Fruit fly (Drosophila melanogaster) whole organism, prepupa: ENCODE data around the gene Rhau.

Experiments
- CG11294 ChIP-seq: fragments of 200-800 bp; sonication (Bioruptor generic); IDR thresholded peaks from 2 replicates; pipeline ENCODE4 v1.3.6; 2022; ENCODE audit warnings: missing biosample characterization, missing genetic modification characterization
- CG11762 ChIP-seq: fragments of 200-800 bp; sonication (Bioruptor generic); optimal IDR thresholded peaks from 3 replicates; lab custom pipeline; 2016; ENCODE audit warnings: missing biosample characterization, missing genetic modification characterization; ENCODE audit not compliant: insufficient read depth
- CG1621 ChIP-seq: fragments of 200-800 bp; sonication (Bioruptor generic); optimal IDR thresholded peaks from 3 replicates; lab custom pipeline; 2018; ENCODE audit warnings: missing biosample characterization, mild to moderate bottlenecking, missing genetic modification characterization
- CG31627 ChIP-seq: fragments of 200-800 bp; sonication (Bioruptor generic); optimal IDR thresholded peaks from 3 replicates; lab custom pipeline; 2016; ENCODE audit warnings: missing biosample characterization, missing genetic modification characterization
- CG3919 ChIP-seq: fragments of 200-800 bp; sonication (Bioruptor generic); optimal IDR thresholded peaks from 3 replicates; lab custom pipeline; 2016; ENCODE audit warnings: missing biosample characterization, missing genetic modification characterization
- CG6854 ChIP-seq: fragments of 200-800 bp; sonication (Bioruptor generic); optimal IDR thresholded peaks from 2 replicates; lab custom pipeline; 2017; ENCODE audit warnings: missing biosample characterization, mild to moderate bottlenecking, missing genetic modification characterization
- CG8632 ChIP-seq: fragments of 200-800 bp; sonication (Bioruptor generic); optimal IDR thresholded peaks from 3 replicates; lab custom pipeline; 2016; ENCODE audit warnings: missing biosample characterization, missing genetic modification characterization
- Hr38 ChIP-seq: sonication (Bioruptor generic); optimal IDR thresholded peaks from 2 replicates; lab custom pipeline; 2016; ENCODE audit warnings: missing biosample characterization, missing genetic modification characterization
- achi ChIP-seq: fragments of 200-800 bp; sonication (Bioruptor generic); optimal IDR thresholded peaks from 3 replicates; lab custom pipeline; 2016; ENCODE audit warnings: missing biosample characterization, missing genetic modification characterization
- cyc ChIP-seq: fragments of 200-800 bp; sonication (Bioruptor generic); optimal IDR thresholded peaks from 3 replicates; lab custom pipeline; 2016; ENCODE audit warnings: missing biosample characterization, missing genetic modification characterization
- spab ChIP-seq: fragments of 200-800 bp; sonication (Bioruptor generic); optimal IDR thresholded peaks from 2 replicates; lab custom pipeline; 2017; ENCODE audit warnings: missing biosample characterization, mild to moderate bottlenecking, missing genetic modification characterization, missing genetic modification reagents
- ss ChIP-seq, 2 experiments: fragments of 200-800 bp; sonication (Bioruptor generic); optimal IDR thresholded peaks; 2 replicates in 1 of 2; 3 replicates in 1 of 2; lab custom pipeline; 2017 to 2018; ENCODE audit warnings: mild to moderate bottlenecking in 2 of 2, missing biosample characterization in 2 of 2, missing genetic modification characterization in 2 of 2, moderate library complexity in 1 of 2
- svp ChIP-seq: fragments of 200-800 bp; sonication (Bioruptor generic); peaks from one replicate; lab custom pipeline; 2016; ENCODE audit warnings: missing biosample characterization, missing genetic modification characterization

DNA sequence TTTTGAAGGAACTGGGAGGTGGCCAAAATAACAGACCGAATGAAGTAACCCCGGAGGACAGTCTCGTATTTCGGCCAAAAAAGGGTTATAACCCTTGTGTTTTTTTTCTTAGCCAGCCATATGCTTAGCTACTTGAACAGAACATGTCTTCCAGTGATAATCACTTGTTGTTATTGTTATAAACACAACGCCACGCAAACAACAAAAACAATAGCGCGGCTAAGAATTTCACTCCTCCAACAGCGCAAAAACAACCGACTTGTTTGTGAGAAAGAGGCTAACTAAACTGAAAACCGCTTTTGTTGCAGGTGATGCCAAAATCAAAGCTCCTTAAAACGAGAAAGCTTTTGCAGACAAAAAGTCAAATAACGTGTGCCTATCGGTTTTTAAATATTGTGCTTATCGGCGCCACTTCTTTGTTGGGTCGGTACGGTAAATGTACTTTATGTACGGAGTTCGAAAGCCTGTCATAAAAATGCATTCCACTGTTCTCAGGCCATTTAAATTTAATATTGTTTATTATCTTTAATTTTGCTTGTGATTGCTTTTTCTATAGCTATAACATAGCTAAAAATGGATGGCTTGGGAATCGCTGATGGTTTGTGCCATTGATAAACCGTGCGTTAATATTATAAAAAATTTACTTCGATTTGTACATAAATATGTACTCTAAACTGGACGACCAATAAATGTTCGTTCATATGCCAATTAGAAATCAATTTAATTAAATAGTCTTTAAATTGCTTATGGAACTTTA lies 39.2 kb upstream of the Rhau start, which contains the start of gene vari:
- TF ChIP-seq Hr38 (GFP tag; lab: Kevin White, UChicago) (no peak), CG31627 (GFP tag; lab: Kevin White, UChicago) (no peak), cyc (GFP tag; lab: Kevin White, UChicago) (no peak), achi (GFP tag; lab: Kevin White, UChicago) (peak; percentile 46), CG6854 (GFP tag; lab: Kevin White, UChicago) (peak; percentile 18), CG3919 (no peak), CG11294 (no peak), ss (GFP tag; optimal IDR thresholded peaks at IDR 0.05; lab: Kevin White, UChicago) (peak in 1 of 2 experiments; percentile 5), CG11762 (GFP tag; lab: Kevin White, UChicago) (no peak), CG1621 (no peak), svp (GFP tag; lab: Kevin White, UChicago) (no peak), CG8632 (GFP tag; lab: Kevin White, UChicago) (no peak), spab (GFP tag; lab: Kevin White, UChicago) (no peak)
